Fruit fly (Drosophila melanogaster): ENCODE results near the gene Frl.

The Frl gene

dm6 chr3L:14108068-14108520 lies 55.1 kb downstream of the Frl start, which contains the start of gene Sox21a (continued):
- TF ChIP-seq dati (GFP tag; IDR thresholded peaks at IDR 0.05) (no peak), dysf (GFP tag; IDR thresholded peaks at IDR 0.05) (0 out of 3 replicates have a peak, but pooled peaks have one; percentile 17), CG10321 (GFP tag; IDR thresholded peaks at IDR 0.05) (peak; percentile 80), CkIIα-i1 (GFP tag; IDR thresholded peaks at IDR 0.05) (no peak), CG8924 (tag; optimal IDR thresholded peaks at IDR 0.05) (peak; percentile 2), CG7745 (tag; optimal IDR thresholded peaks at IDR 0.05) (no peak), Nf-YC (tag; optimal IDR thresholded peaks at IDR 0.05) (peak; percentile 92), twi (tag; optimal IDR thresholded peaks at IDR 0.05) (no peak), CrebB (tag; optimal IDR thresholded peaks at IDR 0.05) (no peak), CG5180 (GFP tag; optimal IDR thresholded peaks at IDR 0.05) (no peak), grn (GFP tag; optimal IDR thresholded peaks at IDR 0.05) (no peak), chif (GFP tag; optimal IDR thresholded peaks at IDR 0.05) (no peak), disco-r (GFP tag; optimal IDR thresholded peaks at IDR 0.05) (no peak), CG17385 (GFP tag; optimal IDR thresholded peaks at IDR 0.05) (peak; percentile 74), tx (GFP tag; optimal IDR thresholded peaks at IDR 0.05) (no peak), cg (GFP tag; optimal IDR thresholded peaks at IDR 0.05) (peak; percentile 38), zen (tag; optimal IDR thresholded peaks at IDR 0.05) (peak; percentile 10), CG18619 (GFP tag; optimal IDR thresholded peaks at IDR 0.05) (no peak), CG6689 (GFP tag; IDR thresholded peaks at IDR 0.05) (peak; percentile 25; the same call in 1 of the 2 replicates), CG7372 (GFP tag; IDR thresholded peaks at IDR 0.05) (peak; percentile 81), Trl (optimal IDR thresholded peaks at IDR 0.05) (peak; percentile 41 to 42), Trl (GFP tag; optimal IDR thresholded peaks at IDR 0.05) (no peak), seq (GFP tag; IDR thresholded peaks at IDR 0.05) (peak; percentile 84), sens (GFP tag) (peak; percentile 10), ATbp (GFP tag; optimal IDR thresholded peaks at IDR 0.05) (no peak), Max (GFP tag; optimal IDR thresholded peaks at IDR 0.05) (no peak), sob (GFP tag; IDR thresholded peaks at IDR 0.05) (no peak), nerfin-1 (tag; optimal IDR thresholded peaks at IDR 0.05) (peak; percentile 20), CG15479 (GFP tag; optimal IDR thresholded peaks at IDR 0.05) (peak; percentile 83), CG7839 (tag; optimal IDR thresholded peaks at IDR 0.05) (no peak), CG8765 (GFP tag; IDR thresholded peaks at IDR 0.05) (peak; percentile 30; the same call in 1 of the 2 replicates)

DNA sequence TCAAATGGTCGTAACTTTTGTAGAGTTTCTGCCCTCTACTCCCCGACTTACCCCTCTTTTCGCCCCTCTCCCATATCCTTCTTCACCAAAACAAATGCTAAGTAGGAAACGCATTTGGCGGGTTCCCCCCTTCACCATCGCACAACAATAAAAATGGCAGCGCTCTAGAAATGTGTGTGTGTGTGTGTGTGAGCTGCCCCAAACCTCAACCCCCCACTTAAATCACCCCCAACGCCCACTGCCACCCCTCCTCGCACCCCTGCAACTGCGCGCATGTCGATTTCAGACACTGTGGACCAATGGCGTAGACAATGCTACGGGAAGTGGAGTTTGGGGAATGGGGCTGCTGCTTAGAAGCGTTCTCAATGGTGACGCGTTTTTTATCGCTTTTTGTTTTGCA lies 56.8 kb downstream of the Frl start:
- peak; percentile 94 for TF ChIP-seq ewg (GFP tag; optimal IDR thresholded peaks at IDR 0.05)
- peak; percentile 90 for TF ChIP-seq Nf-YB (GFP tag; optimal IDR thresholded peaks at IDR 0.05)
- TF ChIP-seq unc-4 (GFP tag; IDR thresholded peaks at IDR 0.05; ENCODE audit: partially characterized antibody): 0 out of 2 replicates have a peak, but pooled peaks have one; percentile 13
- TF ChIP-seq Hr51 (GFP tag; optimal IDR thresholded peaks at IDR 0.05): no peak
- peak; percentile 46 for TF ChIP-seq cg (GFP tag; optimal IDR thresholded peaks at IDR 0.05)
- TF ChIP-seq CG11398 (GFP tag; optimal IDR thresholded peaks at IDR 0.05): no peak
- peak; percentile 8; the same call in 1 of the 2 replicates for TF ChIP-seq CG10321 (GFP tag; IDR thresholded peaks at IDR 0.05)
- TF ChIP-seq Fer3 (tag; optimal IDR thresholded peaks at IDR 0.05): no peak
- TF ChIP-seq pho (GFP tag; optimal IDR thresholded peaks at IDR 0.05): no peak
- peak; percentile 97 for TF ChIP-seq crol (GFP tag; IDR thresholded peaks at IDR 0.05)
- 0 out of 3 replicates have a peak, but pooled peaks have one; percentile 30 for TF ChIP-seq dysf (GFP tag; IDR thresholded peaks at IDR 0.05)
- peak; percentile 79; the same call in 1 of the 2 replicates for TF ChIP-seq seq (GFP tag; IDR thresholded peaks at IDR 0.05)
- TF ChIP-seq Med (GFP tag): peak; percentile 28
- TF ChIP-seq CG12299 (tag; optimal IDR thresholded peaks at IDR 0.05): no peak
- TF ChIP-seq CG12071 (GFP tag; optimal IDR thresholded peaks at IDR 0.05): peak; percentile 53
- TF ChIP-seq abd-A (tag; optimal IDR thresholded peaks at IDR 0.05): peak; percentile 96
- peak; percentile 96 for TF ChIP-seq Nf-YC (tag; optimal IDR thresholded peaks at IDR 0.05)
- TF ChIP-seq chinmo (GFP tag; IDR thresholded peaks at IDR 0.05; ENCODE audit: partially characterized antibody): 0 out of 4 replicates have a peak, but pooled peaks have one; percentile 45
- TF ChIP-seq Adf1 (GFP tag; IDR thresholded peaks at IDR 0.05): peak; percentile 58; the same call in 1 of the 2 replicates
- no peak for TF ChIP-seq CG33557 (GFP tag; optimal IDR thresholded peaks at IDR 0.05)
- 0 out of 2 replicates have a peak, but pooled peaks have one; percentile 21 for TF ChIP-seq CG16779 (GFP tag; IDR thresholded peaks at IDR 0.05)
- peak; percentile 26 for TF ChIP-seq CG1832 (GFP tag; optimal IDR thresholded peaks at IDR 0.05)
